Worm (Caenorhabditis elegans) whole organism, L3 larva: ENCODE results near the gene R07B1.5.
A peak's percentile ranks its signal among the peaks of the same experiment; 100 is the strongest.

ENCODE experiments used
- ceh-82 ChIP-seq: fragments of 150-350 bp; optimal IDR thresholded peaks from 2 replicates; lab custom pipeline; 2014; ENCODE audit warnings: missing biosample characterization, missing genetic modification characterization
- elt-3 ChIP-seq, 3 experiments: fragments of 150-350 bp in 1 of 3; sonication (generic microtip) in 2 of 3; optimal IDR thresholded peaks; 2 replicates in 2 of 3; 4 replicates in 1 of 3; lab custom pipeline; 2014 to 2017; ENCODE audit warnings: missing biosample characterization in 3 of 3, missing genetic modification characterization in 3 of 3
- eor-1 ChIP-seq, 2 experiments: fragments of 150-350 bp; optimal IDR thresholded peaks; 2 replicates each; lab custom pipeline; 2014 to 2018; ENCODE audit warnings: missing biosample characterization in 2 of 2, missing genetic modification characterization in 2 of 2
- nhr-28 ChIP-seq: fragments of 150-350 bp; optimal IDR thresholded peaks from 2 replicates; lab custom pipeline; 2014; ENCODE audit warnings: missing biosample characterization, missing genetic modification characterization
- pha-4 ChIP-seq: fragments of 150-350 bp; optimal IDR thresholded peaks from 2 replicates; lab custom pipeline; 2014; ENCODE audit warnings: missing biosample characterization, missing genetic modification reagents, missing genetic modification characterization
- unc-62 ChIP-seq: fragments of 150-350 bp; sonication (generic microtip); optimal IDR thresholded peaks from 4 replicates; lab custom pipeline; 2014; ENCODE audit warnings: missing biosample characterization, missing genetic modification reagents, missing genetic modification characterization

- no peak for TF ChIP-seq elt-3 (tag; optimal IDR thresholded peaks at IDR 0.05; lab: Kevin White, UChicago)
- TF ChIP-seq nhr-28 (tag; lab: Kevin White, UChicago), result no peak
- peak; percentile 91 for TF ChIP-seq pha-4 (tag; lab: Kevin White, UChicago)
- TF ChIP-seq ceh-82 (tag; lab: Kevin White, UChicago), result no peak
- TF ChIP-seq unc-62 (GFP tag; lab: Kevin White, UChicago), result no peak
- TF ChIP-seq eor-1 (tag; optimal IDR thresholded peaks at IDR 0.05; lab: Kevin White, UChicago), result no peak
Observed at ce11 chrX:9892323-9892722, 28.9 kb downstream of the R07B1.5 start, which contains the start of gene F21G4.1.
